Worm (Caenorhabditis elegans) whole organism, L4/young adult: ENCODE data around the gene F47G3.3.

Experiments
- W03F9.2 ChIP-seq: fragments of 150-350 bp; optimal IDR thresholded peaks from 2 replicates; lab custom pipeline; 2014; ENCODE audit warnings: missing biosample characterization, missing genetic modification characterization
- dao-5 ChIP-seq: sonication (generic microtip); optimal IDR thresholded peaks from 2 replicates; lab custom pipeline; 2016; ENCODE audit warnings: missing genotype, missing genetic modification characterization, moderate library complexity, missing compliant biosample characterization
- him-1 ChIP-seq: sonication (generic microtip); optimal IDR thresholded peaks from 2 replicates; lab custom pipeline; 2016; ENCODE audit warnings: missing genotype, missing genetic modification reagents, missing genetic modification characterization, missing compliant biosample characterization

- no peak for TF ChIP-seq him-1 (tag; lab: Kevin White, UChicago)
- no peak for TF ChIP-seq dao-5 (tag; lab: Kevin White, UChicago)
- TF ChIP-seq W03F9.2 (tag; lab: Kevin White, UChicago): no peak
These were observed 35.2 kb downstream of the F47G3.3 start for ce11 chrX:2410978-2411377.
